Worm (Caenorhabditis elegans): ENCODE results near the gene dars-1.

- TF ChIP-seq scrt-1 (GFP tag; IDR thresholded peaks at IDR 0.05) (no peak), ceh-36 (tag; optimal IDR thresholded peaks at IDR 0.05) (no peak)
Measured at ce11 chrIII:9453962-9454361, 37.1 kb downstream of the dars-1 start, which contains the start of gene F54C8.7.
